Worm (Caenorhabditis elegans): Measurements from ENCODE around the gene C47D2.1.
A peak's percentile ranks its signal among the peaks of the same experiment; 100 is the strongest.

The C47D2.1 gene

DNA sequence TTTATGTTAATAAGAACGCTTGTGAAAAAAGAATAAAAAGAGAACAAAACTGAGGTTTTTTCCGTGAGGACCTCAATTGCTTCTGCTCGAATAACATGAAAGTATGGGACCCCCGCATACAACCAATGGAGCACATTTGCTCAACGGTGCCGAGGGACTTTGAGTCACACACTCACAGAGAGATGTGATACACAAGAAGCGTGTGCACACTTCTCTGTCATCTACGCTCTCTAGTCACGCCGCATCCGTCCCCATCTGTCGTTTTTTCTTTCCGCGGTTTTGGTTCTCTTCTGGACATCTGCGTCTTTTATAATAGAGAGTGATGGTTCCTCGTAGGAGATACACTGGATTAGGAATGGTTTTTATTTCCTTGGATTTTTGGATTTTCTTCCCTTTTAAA is 8.9 kb upstream of the C47D2.1 start:
- TF ChIP-seq hlh-13 (GFP tag; optimal IDR thresholded peaks at IDR 0.05): no peak
- peak; percentile 28 for TF ChIP-seq unc-55 (GFP tag; optimal IDR thresholded peaks at IDR 0.05)
- peak; percentile 33 for TF ChIP-seq ceh-18 (tag; optimal IDR thresholded peaks at IDR 0.05)
- no peak for TF ChIP-seq sox-4 (tag; optimal IDR thresholded peaks at IDR 0.05)
- TF ChIP-seq nhr-232 (tag; optimal IDR thresholded peaks at IDR 0.05): no peak
- TF ChIP-seq rnt-1 (tag; optimal IDR thresholded peaks at IDR 0.05): peak; percentile 15
- peak; percentile 42 for TF ChIP-seq hlh-30 (tag; optimal IDR thresholded peaks at IDR 0.05; ENCODE audit: insufficient read depth)
- peak; percentile 44 for TF ChIP-seq unc-42 (tag; optimal IDR thresholded peaks at IDR 0.05)
- no peak for TF ChIP-seq pros-1 (tag; optimal IDR thresholded peaks at IDR 0.05)
- no peak for TF ChIP-seq ahr-1 (tag; optimal IDR thresholded peaks at IDR 0.05)
- TF ChIP-seq ets-4 (tag; optimal IDR thresholded peaks at IDR 0.05): no peak
- TF ChIP-seq dve-1 (tag; optimal IDR thresholded peaks at IDR 0.05): no peak
- peak; percentile 51 for TF ChIP-seq nfya-1 (tag; optimal IDR thresholded peaks at IDR 0.05)
- TF ChIP-seq hlh-6 (tag; optimal IDR thresholded peaks at IDR 0.05): no peak
- TF ChIP-seq ztf-16 (tag; optimal IDR thresholded peaks at IDR 0.05): no peak
- TF ChIP-seq mec-3 (tag; optimal IDR thresholded peaks at IDR 0.05; ENCODE audit: borderline replicate concordance): no peak
- TF ChIP-seq sox-2 (GFP tag; IDR thresholded peaks at IDR 0.05): no peak
- no peak for TF ChIP-seq unc-3 (GFP tag; conservative IDR thresholded peaks at IDR 0.05)
- TF ChIP-seq unc-3 (tag; optimal IDR thresholded peaks at IDR 0.05): no peak
- no peak for TF ChIP-seq gmeb-2 (tag; optimal IDR thresholded peaks at IDR 0.05)
- TF ChIP-seq elt-2 (tag; optimal IDR thresholded peaks at IDR 0.05): no peak
- peak; percentile 24 for TF ChIP-seq tbx-2 (tag; optimal IDR thresholded peaks at IDR 0.05)
- TF ChIP-seq ceh-31 (tag; optimal IDR thresholded peaks at IDR 0.05): peak; percentile 54
- peak; percentile 46 for TF ChIP-seq ceh-34 (tag; optimal IDR thresholded peaks at IDR 0.05)
- no peak for TF ChIP-seq F13H6.1 (tag; optimal IDR thresholded peaks at IDR 0.05)
- TF ChIP-seq odd-2 (tag; optimal IDR thresholded peaks at IDR 0.05): no peak
- no peak for TF ChIP-seq K02D7.2 (tag; optimal IDR thresholded peaks at IDR 0.05)
- no peak for TF ChIP-seq hlh-15 (tag; optimal IDR thresholded peaks at IDR 0.05)
- TF ChIP-seq hlh-8 (tag; optimal IDR thresholded peaks at IDR 0.05): peak; percentile 24

DNA sequence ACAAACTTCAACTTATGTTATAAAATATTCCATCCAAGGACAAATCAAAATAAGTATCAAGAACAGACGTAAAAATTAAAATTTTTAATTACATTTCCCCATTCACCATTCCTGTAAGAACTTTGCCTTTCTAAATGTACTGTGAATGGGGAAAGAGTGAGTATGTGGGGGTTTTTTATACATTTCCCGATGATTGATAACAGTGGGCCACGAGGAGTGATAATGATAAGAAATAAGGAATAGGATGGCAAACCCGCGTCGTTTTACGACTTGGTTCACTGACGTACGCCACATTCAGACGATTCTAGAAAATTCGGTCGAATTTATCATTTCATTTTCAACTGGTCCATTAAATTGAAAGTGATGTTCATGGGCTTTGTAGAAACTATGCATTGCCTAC is 3.9 kb upstream of the C47D2.1 start, which contains the start of gene cdd-1:
Gene cdd-1 (minus strand): TSS at position 151 of the 400 bp plus-strand sequence.
- TF ChIP-seq C38D4.7 (GFP tag; optimal IDR thresholded peaks at IDR 0.05) (no peak), elt-2 (tag; optimal IDR thresholded peaks at IDR 0.05) (peak; percentile 89)

DNA sequence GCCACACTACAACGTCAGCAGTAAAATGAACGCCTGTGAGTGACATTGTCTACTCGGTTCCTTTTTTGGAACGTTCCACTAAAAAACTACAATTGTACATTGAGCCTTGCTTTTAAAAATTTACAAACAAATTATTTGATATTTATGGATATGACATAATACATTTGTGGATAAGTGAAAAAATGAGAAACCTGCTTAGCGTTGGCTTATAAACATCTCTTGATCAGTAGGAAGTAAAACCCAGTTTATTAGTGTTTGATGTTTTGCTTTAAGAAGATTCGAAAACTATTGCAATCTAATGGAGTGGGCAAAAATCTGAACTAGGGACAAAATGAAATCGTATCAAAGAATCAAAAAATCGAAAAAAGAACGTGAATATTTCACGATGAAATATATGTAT is 2.1 kb downstream of the C47D2.1 start:
- TF ChIP-seq pros-1 (tag; optimal IDR thresholded peaks at IDR 0.05) (no peak), ceh-22 (tag; optimal IDR thresholded peaks at IDR 0.05) (no peak), dve-1 (tag; optimal IDR thresholded peaks at IDR 0.05) (no peak), ztf-16 (tag; optimal IDR thresholded peaks at IDR 0.05) (no peak), F13H6.1 (tag; optimal IDR thresholded peaks at IDR 0.05) (no peak), pat-9 (tag; optimal IDR thresholded peaks at IDR 0.05) (no peak), ceh-9 (tag; optimal IDR thresholded peaks at IDR 0.05) (no peak)

DNA sequence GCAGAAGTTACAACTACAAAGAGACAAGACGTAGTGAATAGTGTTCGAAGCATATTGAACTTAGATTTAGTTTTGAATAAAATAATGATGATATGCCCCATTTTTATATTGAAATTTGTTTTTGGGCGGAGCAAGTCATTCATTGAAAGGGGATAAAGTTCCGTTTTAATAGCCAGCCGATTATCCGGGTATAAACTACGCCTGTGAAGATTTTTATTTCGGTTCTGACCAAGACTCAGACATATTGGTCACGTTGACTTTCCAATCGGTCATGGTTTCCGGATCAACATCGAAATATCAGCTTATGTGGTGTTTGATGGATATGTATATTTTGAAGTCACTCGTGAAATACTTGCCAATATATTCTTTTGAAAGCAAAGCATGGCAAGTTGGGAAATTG is 3.8 kb downstream of the C47D2.1 start, which contains the start of gene K02A6.4:
Gene K02A6.4 (minus strand): TSS at position 101 of the 400 bp plus-strand sequence.
- TF ChIP-seq hlh-30 (tag; optimal IDR thresholded peaks at IDR 0.05; ENCODE audit: insufficient read depth) (no peak), hlh-6 (tag; optimal IDR thresholded peaks at IDR 0.05) (no peak), pax-1 (tag; optimal IDR thresholded peaks at IDR 0.05) (no peak), ttx-3 (tag; optimal IDR thresholded peaks at IDR 0.05) (no peak), ceh-19 (GFP tag; optimal IDR thresholded peaks at IDR 0.05) (no peak), ceh-31 (tag; optimal IDR thresholded peaks at IDR 0.05) (no peak), ceh-9 (tag; optimal IDR thresholded peaks at IDR 0.05) (no peak), ceh-2 (tag; optimal IDR thresholded peaks at IDR 0.05) (no peak), F13H6.1 (tag; optimal IDR thresholded peaks at IDR 0.05) (no peak), fkh-6 (tag; optimal IDR thresholded peaks at IDR 0.05) (no peak), ceh-14 (tag; optimal IDR thresholded peaks at IDR 0.05) (no peak), dve-1 (tag; optimal IDR thresholded peaks at IDR 0.05) (no peak)
